Worm (Caenorhabditis elegans): ENCODE results near the gene F31F7.2.
A peak's percentile ranks its signal among the peaks of the same experiment; 100 is the strongest.

Gene F31F7.2

DNA sequence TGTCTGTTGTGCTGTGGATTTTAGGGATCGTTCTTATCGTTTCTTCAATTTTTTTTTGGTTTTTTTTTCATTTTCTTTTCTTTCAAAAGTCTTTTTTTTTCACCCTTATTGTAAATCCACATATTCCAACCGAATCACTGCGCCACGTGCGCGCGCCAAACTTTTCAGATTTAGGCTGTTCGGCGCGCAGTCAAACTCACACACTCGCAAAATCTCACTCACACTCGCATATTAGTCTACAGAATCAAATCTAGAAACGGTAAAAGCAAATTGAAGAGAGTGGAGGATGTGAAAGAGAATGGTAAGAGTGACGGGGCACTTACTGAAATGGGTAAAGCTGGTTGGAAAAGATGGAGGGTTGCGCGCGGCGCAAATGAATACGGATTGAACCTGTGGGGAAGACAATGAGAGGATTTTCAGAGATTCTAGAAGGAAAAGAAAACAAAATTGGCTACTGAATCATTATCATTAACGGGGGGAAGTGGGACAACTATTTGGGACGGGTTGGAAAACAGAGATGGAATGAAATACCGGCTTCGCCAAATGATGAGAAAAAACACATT is 48.4 kb upstream of the F31F7.2 start (continued):
- TF ChIP-seq ceh-62 (tag; optimal IDR thresholded peaks at IDR 0.05), result no peak
- TF ChIP-seq T26A8.4 (GFP tag; IDR thresholded peaks at IDR 0.05), result no peak
- no peak for TF ChIP-seq nhr-76 (tag; optimal IDR thresholded peaks at IDR 0.05)
- no peak for TF ChIP-seq unc-130 (GFP tag; optimal IDR thresholded peaks at IDR 0.05)
- TF ChIP-seq fos-1 (tag; optimal IDR thresholded peaks at IDR 0.05), result no peak
- peak; percentile 10 for TF ChIP-seq nhr-111 (GFP tag; optimal IDR thresholded peaks at IDR 0.05)
- peak in 1 of 2 experiments; percentile 12 for TF ChIP-seq mdl-1 (tag; optimal IDR thresholded peaks at IDR 0.05)
- no peak for TF ChIP-seq php-3 (GFP tag; IDR thresholded peaks at IDR 0.05)
- 0 out of 4 replicates have a peak, but pooled peaks of 1 of the 2 experiments have one; percentile 8 for TF ChIP-seq madf-5 (GFP tag; IDR thresholded peaks at IDR 0.05)
- 0 out of 2 replicates have a peak, but pooled peaks have one; percentile 9 for TF ChIP-seq hmg-1.1 (GFP tag; IDR thresholded peaks at IDR 0.05)
- TF ChIP-seq aha-1 (tag), result peak; percentile 86
- TF ChIP-seq spr-3 (GFP tag; optimal IDR thresholded peaks at IDR 0.05), result no peak
- no peak for TF ChIP-seq nhr-11 (tag; optimal IDR thresholded peaks at IDR 0.05)

DNA sequence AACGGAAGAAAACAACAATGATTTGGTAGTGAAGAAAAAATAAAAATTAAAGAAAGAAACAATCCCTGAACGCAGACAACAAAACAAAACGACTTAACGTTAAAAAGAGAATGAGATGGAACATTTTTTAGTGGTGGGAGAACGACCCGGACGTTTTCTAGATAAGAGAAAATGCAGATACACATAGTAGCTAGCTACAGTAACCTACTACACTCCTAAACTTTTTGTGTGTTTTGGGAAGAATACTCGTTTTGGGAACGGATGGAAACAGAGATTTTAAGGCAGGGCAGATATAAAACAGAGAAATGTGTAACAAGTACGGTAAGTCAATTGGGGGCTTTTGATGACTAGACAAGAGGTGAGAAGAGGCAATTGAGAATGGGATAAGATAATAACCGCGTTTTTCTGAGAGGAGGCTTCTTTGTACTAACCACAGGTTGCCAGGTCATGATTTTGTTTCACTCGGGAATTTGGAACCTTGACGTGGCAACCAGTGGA is 47.8 kb upstream of the F31F7.2 start:
- TF ChIP-seq unc-62 (GFP tag; optimal IDR thresholded peaks at IDR 0.05 in 1 of 2) (peak in 1 of 2 experiments; percentile 99), unc-62 (tag; optimal IDR thresholded peaks at IDR 0.05) (no peak), set-16 (GFP tag; IDR thresholded peaks at IDR 0.05) (no peak), daf-12 (tag; optimal IDR thresholded peaks at IDR 0.05) (no peak), lin-15B (tag; optimal IDR thresholded peaks at IDR 0.05) (no peak), R02D3.7 (tag; optimal IDR thresholded peaks at IDR 0.05) (no peak), spr-3 (GFP tag; optimal IDR thresholded peaks at IDR 0.05) (no peak), ZK546.5 (tag; optimal IDR thresholded peaks at IDR 0.05) (no peak), tra-1 (GFP tag; IDR thresholded peaks at IDR 0.05) (peak; percentile 13; the same call in 1 of the 2 replicates), nhr-48 (tag; optimal IDR thresholded peaks at IDR 0.05) (no peak), hif-1 (tag; optimal IDR thresholded peaks at IDR 0.05) (no peak), T20F7.1 (GFP tag; optimal IDR thresholded peaks at IDR 0.05) (peak; percentile 2), lin-1 (GFP tag; IDR thresholded peaks at IDR 0.05) (no peak; the same call in 1 of the 2 replicates), rbr-2 (tag; optimal IDR thresholded peaks at IDR 0.05) (no peak), nhr-77 (tag; optimal IDR thresholded peaks at IDR 0.05) (no peak), F37D6.2 (tag; optimal IDR thresholded peaks at IDR 0.05) (no peak), egl-43 (GFP tag; IDR thresholded peaks at IDR 0.05) (no peak), nhr-11 (tag; optimal IDR thresholded peaks at IDR 0.05) (peak; percentile 23), daf-16 (GFP tag; optimal IDR thresholded peaks at IDR 0.05) (no peak), daf-16 (tag; optimal IDR thresholded peaks at IDR 0.05) (peak; percentile 40), F49E8.2 (tag; optimal IDR thresholded peaks at IDR 0.05; ENCODE audit: borderline replicate concordance) (no peak), zag-1 (tag; optimal IDR thresholded peaks at IDR 0.05) (no peak), nhr-25 (tag; optimal IDR thresholded peaks at IDR 0.05; ENCODE audit: borderline replicate concordance, insufficient read depth) (peak; percentile 18), jun-1 (tag; optimal IDR thresholded peaks at IDR 0.05) (peak; percentile 50), nhr-28 (tag; optimal IDR thresholded peaks at IDR 0.05) (peak; percentile 15), fos-1 (tag; optimal IDR thresholded peaks at IDR 0.05) (no peak), mep-1 (tag; optimal IDR thresholded peaks at IDR 0.05) (no peak), T26A8.4 (GFP tag; IDR thresholded peaks at IDR 0.05) (0 out of 2 replicates have a peak, but pooled peaks have one; percentile 12), egl-27 (tag; optimal IDR thresholded peaks at IDR 0.05) (no peak), zip-11 (GFP tag; IDR thresholded peaks at IDR 0.05) (no peak), unc-130 (GFP tag; optimal IDR thresholded peaks at IDR 0.05) (no peak), ceh-20 (GFP tag; IDR thresholded peaks at IDR 0.05) (no peak), ceh-32 (tag; optimal IDR thresholded peaks at IDR 0.05; ENCODE audit: poor library complexity) (no peak), duxl-1 (tag; optimal IDR thresholded peaks at IDR 0.05; ENCODE audit: poor library complexity) (no peak), pqm-1 (tag; optimal IDR thresholded peaks at IDR 0.05) (peak; percentile 35), D1046.2 (GFP tag; IDR thresholded peaks at IDR 0.05) (peak; percentile 31; the same call in 1 of the 2 replicates), F10B5.3 (tag; optimal IDR thresholded peaks at IDR 0.05) (no peak), F26F4.8 (GFP tag; conservative IDR thresholded peaks at IDR 0.05) (no peak), dmd-9 (GFP tag; IDR thresholded peaks at IDR 0.05) (no peak), ces-1 (GFP tag; optimal IDR thresholded peaks at IDR 0.05) (no peak), snpc-4 (tag; optimal IDR thresholded peaks at IDR 0.05) (no peak)
